Fruit fly (Drosophila melanogaster): ENCODE results near the gene Aos1.
A peak's percentile ranks its signal among the peaks of the same experiment; 100 is the strongest.

The Aos1 gene

dm6 chr3R:12459879-12460522 is 26.4 kb upstream of the Aos1 start, which contains the start of the genes CG5961 and Polr3C (continued):
- TF ChIP-seq CG11696 (GFP tag; IDR thresholded peaks at IDR 0.05) (no peak), nau (GFP tag; optimal IDR thresholded peaks at IDR 0.05) (no peak), Sry-δ (GFP tag; optimal IDR thresholded peaks at IDR 0.05) (peak; percentile 41), CG10267 (tag; optimal IDR thresholded peaks at IDR 0.05) (peak; percentile 45), br (optimal IDR thresholded peaks at IDR 0.05) (no peak), CG13287 (GFP tag; IDR thresholded peaks at IDR 0.05; ENCODE audit: partially characterized antibody) (peak; percentile 72), crp (GFP tag; optimal IDR thresholded peaks at IDR 0.05) (peak; percentile 18 to 93), Dek (tag; optimal IDR thresholded peaks at IDR 0.05) (no peak), CG30403 (GFP tag; optimal IDR thresholded peaks at IDR 0.05) (no peak), gfzf (GFP tag; optimal IDR thresholded peaks at IDR 0.05) (peak; percentile 71), CG2116 (GFP tag; optimal IDR thresholded peaks at IDR 0.05) (peak; percentile 71), Deaf1 (tag; optimal IDR thresholded peaks at IDR 0.05) (no peak), bsh (GFP tag; optimal IDR thresholded peaks at IDR 0.05) (no peak), CG4707 (GFP tag; optimal IDR thresholded peaks at IDR 0.05) (no peak), Nf-YB (GFP tag; optimal IDR thresholded peaks at IDR 0.05) (no peak), MTF-1 (GFP tag; optimal IDR thresholded peaks at IDR 0.05; ENCODE audit: borderline replicate concordance) (no peak), sug (tag; optimal IDR thresholded peaks at IDR 0.05) (peak; percentile 6), Dll (GFP tag; IDR thresholded peaks at IDR 0.05; ENCODE audit: partially characterized antibody) (peak; percentile 43; the same call in 2 of the 4 replicates), Sin3A (optimal IDR thresholded peaks at IDR 0.05) (no peak), CG6791 (GFP tag; IDR thresholded peaks at IDR 0.05; ENCODE audit: partially characterized antibody) (0 out of 3 replicates have a peak, but pooled peaks have one; percentile 19), insv (GFP tag; optimal IDR thresholded peaks at IDR 0.05) (peak in 1 of 2 experiments; percentile 38), trem (tag; optimal IDR thresholded peaks at IDR 0.05) (peak; percentile 61), so (GFP tag; IDR thresholded peaks at IDR 0.05) (no peak), CG15514 (GFP tag; optimal IDR thresholded peaks at IDR 0.05) (peak; percentile 70), Chrac-16 (GFP tag; optimal IDR thresholded peaks at IDR 0.05) (no peak), CG12391 (tag; optimal IDR thresholded peaks at IDR 0.05) (peak; percentile 6)

dm6 chr3R:12456370-12456940 is 22.8 kb upstream of the Aos1 start, which contains the start of gene trus:
TSS of gene trus (plus strand) at chr3R:12456573.
- TF ChIP-seq abd-A (tag; optimal IDR thresholded peaks at IDR 0.05) (no peak), gfzf (GFP tag; optimal IDR thresholded peaks at IDR 0.05) (peak; percentile 24), Dll (GFP tag; IDR thresholded peaks at IDR 0.05; ENCODE audit: partially characterized antibody) (peak; percentile 92), ssp (GFP tag; IDR thresholded peaks at IDR 0.05) (no peak), CG15601 (tag; optimal IDR thresholded peaks at IDR 0.05) (peak; percentile 89), bcd (GFP tag; optimal IDR thresholded peaks at IDR 0.05) (no peak), BEAF-32 (GFP tag; optimal IDR thresholded peaks at IDR 0.05) (peak; percentile 83), CG31441 (GFP tag; IDR thresholded peaks at IDR 0.05) (no peak), hbn (GFP tag; IDR thresholded peaks at IDR 0.05; ENCODE audit: partially characterized antibody) (peak; percentile 91), CG6683 (GFP tag; optimal IDR thresholded peaks at IDR 0.05) (no peak), crp (GFP tag; optimal IDR thresholded peaks at IDR 0.05) (peak in 1 of 2 experiments; percentile 42), CG7745 (tag; optimal IDR thresholded peaks at IDR 0.05) (no peak), klu (GFP tag; IDR thresholded peaks at IDR 0.05) (no peak), CG13287 (GFP tag; IDR thresholded peaks at IDR 0.05; ENCODE audit: partially characterized antibody) (peak; percentile 95), onecut (GFP tag; IDR thresholded peaks at IDR 0.05) (peak; percentile 90), CG18764 (GFP tag; optimal IDR thresholded peaks at IDR 0.05) (no peak), fru (optimal IDR thresholded peaks at IDR 0.05) (no peak), CG1792 (GFP tag; optimal IDR thresholded peaks at IDR 0.05) (no peak), Bgb (GFP tag; IDR thresholded peaks at IDR 0.05; ENCODE audit: partially characterized antibody) (peak; percentile 89), ac (GFP tag; optimal IDR thresholded peaks at IDR 0.05) (no peak), CG16813 (GFP tag; IDR thresholded peaks at IDR 0.05; ENCODE audit: partially characterized antibody) (peak; percentile 73), nerfin-1 (tag; optimal IDR thresholded peaks at IDR 0.05) (no peak), Atf3 (GFP tag; optimal IDR thresholded peaks at IDR 0.05) (no peak), crol (GFP tag; IDR thresholded peaks at IDR 0.05) (no peak), Doc3 (GFP tag; IDR thresholded peaks at IDR 0.05; ENCODE audit: partially characterized antibody) (peak; percentile 88), CG15514 (GFP tag; optimal IDR thresholded peaks at IDR 0.05) (peak; percentile 46)
